Worm (Caenorhabditis elegans): ENCODE data around the gene Y37E11B.1.

Y37E11B.1 gene

ce11 chrIV:3598452-3598851 lies 19.0 kb downstream of the Y37E11B.1 start, which contains the start of gene Y37E11B.5:
Y37E11B.5 (minus strand) TSS chrIV:3598552.
- TF ChIP-seq unc-62 (GFP tag; optimal IDR thresholded peaks at IDR 0.05) = no peak
- no peak for TF ChIP-seq lsy-2 (tag; optimal IDR thresholded peaks at IDR 0.05)
- TF ChIP-seq ceh-39 (tag; optimal IDR thresholded peaks at IDR 0.05) = no peak

- TF ChIP-seq nhr-76 (tag; optimal IDR thresholded peaks at IDR 0.05) (no peak), ces-1 (GFP tag; optimal IDR thresholded peaks at IDR 0.05) (peak; percentile 72)
Measured at ce11 chrIV:3599126-3599525, 19.7 kb downstream of the Y37E11B.1 start, which contains the start of gene Y37E11B.6. Y37E11B.6 (minus strand) TSS chrIV:3599306.

- TF ChIP-seq snpc-4 (tag; optimal IDR thresholded peaks at IDR 0.05) = no peak
- TF ChIP-seq lin-13 (tag; optimal IDR thresholded peaks at IDR 0.05) = no peak
- TF ChIP-seq ces-1 (GFP tag; optimal IDR thresholded peaks at IDR 0.05) = no peak
Measured at ce11 chrIV:3599958-3600357, 20.5 kb downstream of the Y37E11B.1 start, which contains the start of gene Y37E11B.7. Y37E11B.7 (minus strand) TSS chrIV:3600164.

ce11 chrIV:3601846-3602245 lies 22.4 kb downstream of the Y37E11B.1 start:
- TF ChIP-seq mep-1 (tag; optimal IDR thresholded peaks at IDR 0.05) = no peak
- no peak for TF ChIP-seq blmp-1 (tag; optimal IDR thresholded peaks at IDR 0.05)
- no peak for TF ChIP-seq sptf-1 (tag; optimal IDR thresholded peaks at IDR 0.05)
- no peak for TF ChIP-seq elt-3 (tag; optimal IDR thresholded peaks at IDR 0.05)
- TF ChIP-seq ham-2 (GFP tag; optimal IDR thresholded peaks at IDR 0.05) = no peak
- TF ChIP-seq nhr-237 (tag; optimal IDR thresholded peaks at IDR 0.05) = no peak
- no peak for TF ChIP-seq cnd-1 (tag; optimal IDR thresholded peaks at IDR 0.05)
- TF ChIP-seq lsy-2 (tag; optimal IDR thresholded peaks at IDR 0.05) = no peak
- TF ChIP-seq lin-32 (GFP tag; optimal IDR thresholded peaks at IDR 0.05) = no peak
- TF ChIP-seq flh-1 (GFP tag; optimal IDR thresholded peaks at IDR 0.05) = no peak
- TF ChIP-seq nhr-2 (tag; optimal IDR thresholded peaks at IDR 0.05) = no peak
- no peak for TF ChIP-seq unc-39 (tag; optimal IDR thresholded peaks at IDR 0.05)
- no peak for TF ChIP-seq lin-13 (tag; optimal IDR thresholded peaks at IDR 0.05)
- no peak for TF ChIP-seq ztf-11 (tag; optimal IDR thresholded peaks at IDR 0.05)
- no peak for TF ChIP-seq nhr-28 (tag; optimal IDR thresholded peaks at IDR 0.05)
- TF ChIP-seq bed-3 (GFP tag; optimal IDR thresholded peaks at IDR 0.05) = no peak
- TF ChIP-seq mls-2 (tag; optimal IDR thresholded peaks at IDR 0.05) = no peak

- TF ChIP-seq nhr-12 (tag; optimal IDR thresholded peaks at IDR 0.05) (no peak), nhr-28 (tag; optimal IDR thresholded peaks at IDR 0.05) (no peak), pha-4 (tag; optimal IDR thresholded peaks at IDR 0.05) (no peak), mls-2 (tag; optimal IDR thresholded peaks at IDR 0.05) (no peak), flh-1 (GFP tag; optimal IDR thresholded peaks at IDR 0.05) (no peak), hlh-1 (tag; optimal IDR thresholded peaks at IDR 0.05) (no peak), mep-1 (tag; optimal IDR thresholded peaks at IDR 0.05) (no peak), lsy-2 (tag; optimal IDR thresholded peaks at IDR 0.05) (no peak)
Measured at ce11 chrIV:3604104-3604503, 24.7 kb downstream of the Y37E11B.1 start.

- TF ChIP-seq ceh-83 (GFP tag; optimal IDR thresholded peaks at IDR 0.05) (no peak), hlh-1 (tag; optimal IDR thresholded peaks at IDR 0.05) (no peak), mep-1 (tag; optimal IDR thresholded peaks at IDR 0.05) (no peak), zip-8 (tag; optimal IDR thresholded peaks at IDR 0.05) (no peak), sem-2 (GFP tag; optimal IDR thresholded peaks at IDR 0.05) (no peak), elt-3 (tag; optimal IDR thresholded peaks at IDR 0.05) (no peak), lin-32 (GFP tag; optimal IDR thresholded peaks at IDR 0.05) (no peak)
Measured at ce11 chrIV:3606285-3606834, 26.9 kb downstream of the Y37E11B.1 start, which contains the start of the genes Y37E11B.10 and kgb-2. Y37E11B.10 (minus strand) TSS chrIV:3606466. kgb-2 (plus strand) TSS chrIV:3606784.

- TF ChIP-seq nhr-237 (tag; optimal IDR thresholded peaks at IDR 0.05) (no peak), bed-3 (GFP tag; optimal IDR thresholded peaks at IDR 0.05) (no peak), hlh-1 (tag; optimal IDR thresholded peaks at IDR 0.05) (no peak)
Measured at ce11 chrIV:3608547-3609222, 29.3 kb downstream of the Y37E11B.1 start.
